Worm (Caenorhabditis elegans) whole organism, L3 larva: ENCODE data around the gene T05A8.8.

Experiments used
- R02D3.7 ChIP-seq: fragments of 150-350 bp; optimal IDR thresholded peaks from 2 replicates; lab custom pipeline; 2014; ENCODE audit warnings: missing biosample characterization, missing genetic modification characterization
- ZK546.5 ChIP-seq: sonication (generic microtip); optimal IDR thresholded peaks from 2 replicates; lab custom pipeline; 2017; ENCODE audit warnings: missing biosample characterization, missing genetic modification characterization
- aly-2 ChIP-seq: fragments of 150-350 bp; optimal IDR thresholded peaks from 2 replicates; lab custom pipeline; 2014; ENCODE audit warnings: missing biosample characterization, missing genetic modification characterization
- ama-1 ChIP-seq: fragments of 150-350 bp; optimal IDR thresholded peaks from 2 replicates; lab custom pipeline; 2018
- ceh-16 ChIP-seq: sonication (generic microtip); optimal IDR thresholded peaks from 2 replicates; lab custom pipeline; 2017; ENCODE audit warnings: missing biosample characterization, missing genetic modification characterization
- ceh-82 ChIP-seq: fragments of 150-350 bp; optimal IDR thresholded peaks from 2 replicates; lab custom pipeline; 2014; ENCODE audit warnings: missing biosample characterization, missing genetic modification characterization
- ceh-9 ChIP-seq: sonication (generic microtip); optimal IDR thresholded peaks from 2 replicates; lab custom pipeline; 2018; ENCODE audit warnings: missing biosample characterization, missing genetic modification characterization
- daf-12 ChIP-seq: fragments of 150-350 bp; optimal IDR thresholded peaks from 2 replicates; lab custom pipeline; 2014; ENCODE audit warnings: missing biosample characterization, missing genetic modification reagents, missing genetic modification characterization
- egl-27 ChIP-seq: sonication (generic microtip); optimal IDR thresholded peaks from 4 replicates; lab custom pipeline; 2017; ENCODE audit warnings: missing biosample characterization, missing genetic modification reagents, missing genetic modification characterization
- egl-5 ChIP-seq: fragments of 150-350 bp; optimal IDR thresholded peaks from 2 replicates; lab custom pipeline; 2017; ENCODE audit warnings: missing biosample characterization, missing genetic modification reagents, missing genetic modification characterization, inconsistent platforms
- elt-1 ChIP-seq: fragments of 150-350 bp; optimal IDR thresholded peaks from 2 replicates; lab custom pipeline; 2014; ENCODE audit warnings: missing biosample characterization, missing genetic modification characterization
- elt-2 ChIP-seq: sonication (generic microtip); optimal IDR thresholded peaks from 2 replicates; lab custom pipeline; 2016; ENCODE audit warnings: missing genetic modification reagents, mild to moderate bottlenecking, missing genetic modification characterization, missing compliant biosample characterization
- eor-1 ChIP-seq, 2 experiments: fragments of 150-350 bp; optimal IDR thresholded peaks; 2 replicates each; lab custom pipeline; 2014 to 2018; ENCODE audit warnings: missing biosample characterization in 2 of 2, missing genetic modification characterization in 2 of 2
- fkh-10 ChIP-seq: sonication (generic microtip); optimal IDR thresholded peaks from 2 replicates; lab custom pipeline; 2017; ENCODE audit warnings: missing biosample characterization, missing genetic modification reagents, missing genetic modification characterization
- fkh-2 ChIP-seq: fragments of 150-350 bp; optimal IDR thresholded peaks from 2 replicates; lab custom pipeline; 2014; ENCODE audit warnings: missing biosample characterization, missing genetic modification reagents, missing genetic modification characterization
- fos-1 ChIP-seq: fragments of 150-350 bp; optimal IDR thresholded peaks from 2 replicates; lab custom pipeline; 2014; ENCODE audit warnings: missing biosample characterization, missing genetic modification characterization
- jun-1 ChIP-seq: fragments of 150-350 bp; optimal IDR thresholded peaks from 2 replicates; lab custom pipeline; 2014; ENCODE audit warnings: missing biosample characterization, missing genetic modification reagents, missing genetic modification characterization
- lin-39 ChIP-seq: fragments of 150-350 bp; optimal IDR thresholded peaks from 2 replicates; lab custom pipeline; 2018; ENCODE audit warnings: missing biosample characterization, missing genetic modification reagents, missing genetic modification characterization
- mdl-1 ChIP-seq: fragments of 150-350 bp; optimal IDR thresholded peaks from 2 replicates; lab custom pipeline; 2014; ENCODE audit warnings: missing biosample characterization, missing genetic modification characterization
- mml-1 ChIP-seq: fragments of 150-350 bp; sonication (generic microtip); optimal IDR thresholded peaks from 3 replicates; lab custom pipeline; 2014; ENCODE audit warnings: missing biosample characterization, missing genetic modification characterization
- nfya-1 ChIP-seq: sonication (generic microtip); optimal IDR thresholded peaks from 2 replicates; lab custom pipeline; 2017; ENCODE audit warnings: missing genetic modification characterization, mild to moderate bottlenecking, missing compliant biosample characterization, antibody characterized with exemption, moderate library complexity; ENCODE audit not compliant: insufficient read depth
- nhr-11 ChIP-seq: fragments of 150-350 bp; optimal IDR thresholded peaks from 2 replicates; lab custom pipeline; 2014; ENCODE audit warnings: missing biosample characterization, missing genetic modification characterization
- nhr-12 ChIP-seq: fragments of 150-350 bp; optimal IDR thresholded peaks from 2 replicates; lab custom pipeline; 2014; ENCODE audit warnings: missing biosample characterization, missing genetic modification characterization
- nhr-23 ChIP-seq: fragments of 150-350 bp; optimal IDR thresholded peaks from 2 replicates; lab custom pipeline; 2014; ENCODE audit warnings: missing biosample characterization, missing genetic modification reagents, missing genetic modification characterization
- nhr-28 ChIP-seq: fragments of 150-350 bp; optimal IDR thresholded peaks from 2 replicates; lab custom pipeline; 2014; ENCODE audit warnings: missing biosample characterization, missing genetic modification characterization
- nhr-67 ChIP-seq: fragments of 150-350 bp; optimal IDR thresholded peaks from 2 replicates; lab custom pipeline; 2014; ENCODE audit warnings: missing biosample characterization, missing genetic modification characterization
- nhr-76 ChIP-seq: fragments of 150-350 bp; sonication (generic microtip); optimal IDR thresholded peaks from 5 replicates; lab custom pipeline; 2014; ENCODE audit warnings: missing biosample characterization, missing genetic modification characterization
- nhr-77 ChIP-seq: fragments of 150-350 bp; optimal IDR thresholded peaks from 2 replicates; lab custom pipeline; 2014; ENCODE audit warnings: missing biosample characterization, missing genetic modification characterization
- pqm-1 ChIP-seq: fragments of 150-350 bp; optimal IDR thresholded peaks from 2 replicates; lab custom pipeline; 2017; ENCODE audit warnings: missing biosample characterization, missing genetic modification characterization, inconsistent platforms
- sea-2 ChIP-seq: fragments of 150-350 bp; sonication (generic microtip); optimal IDR thresholded peaks from 4 replicates; lab custom pipeline; 2014; ENCODE audit warnings: missing biosample characterization, missing genetic modification reagents, missing genetic modification characterization
- skn-1 ChIP-seq: fragments of 150-350 bp; optimal IDR thresholded peaks from 2 replicates; lab custom pipeline; 2014; ENCODE audit warnings: missing biosample characterization, missing genetic modification characterization
- snpc-4 ChIP-seq: fragments of 150-350 bp; optimal IDR thresholded peaks from 2 replicates; lab custom pipeline; 2014; ENCODE audit warnings: missing biosample characterization, missing genetic modification characterization
- unc-39 ChIP-seq: sonication (generic microtip); optimal IDR thresholded peaks from 4 replicates; lab custom pipeline; 2017; ENCODE audit warnings: missing biosample characterization, missing genetic modification characterization
- unc-62 ChIP-seq: fragments of 150-350 bp; sonication (generic microtip); optimal IDR thresholded peaks from 4 replicates; lab custom pipeline; 2014; ENCODE audit warnings: missing biosample characterization, missing genetic modification reagents, missing genetic modification characterization
- zag-1 ChIP-seq: fragments of 150-350 bp; optimal IDR thresholded peaks from 2 replicates; lab custom pipeline; 2014; ENCODE audit warnings: missing biosample characterization, missing genetic modification characterization
- ztf-11 ChIP-seq: fragments of 150-350 bp; optimal IDR thresholded peaks from 2 replicates; lab custom pipeline; 2014; ENCODE audit warnings: missing biosample characterization, missing genetic modification characterization
- ztf-4 ChIP-seq: fragments of 150-350 bp; optimal IDR thresholded peaks from 2 replicates; lab custom pipeline; 2014; ENCODE audit warnings: missing biosample characterization, missing genetic modification characterization

Gene T05A8.8

ce11 chrII:2705200-2705599 lies 31.3 kb upstream of the T05A8.8 start, which contains the start of gene srh-128:
srh-128 (minus strand) TSS chrII:2705300.
- TF ChIP-seq unc-39 (tag; lab: Kevin White, UChicago) (no peak), fkh-10 (GFP tag; lab: Kevin White, UChicago) (no peak), snpc-4 (tag; lab: Kevin White, UChicago) (no peak)
- TF ChIP-seq, all 47 proteins: peak for 0

- TF ChIP-seq egl-5 (tag; lab: Kevin White, UChicago): peak; percentile 15
- TF ChIP-seq elt-2 (tag; lab: Kevin White, UChicago): peak; percentile 23
- no peak for TF ChIP-seq ama-1
- TF ChIP-seq lin-39: peak; percentile 16
- TF ChIP-seq nhr-28: no peak
- no peak for TF ChIP-seq snpc-4 (tag; lab: Kevin White, UChicago)
- TF ChIP-seq skn-1 (tag; lab: Kevin White, UChicago): no peak
- TF ChIP-seq unc-62 (GFP tag; lab: Kevin White, UChicago): no peak
- TF ChIP-seq ztf-4 (tag; lab: Kevin White, UChicago): no peak
- no peak for TF ChIP-seq nhr-11 (tag; lab: Kevin White, UChicago)
- TF ChIP-seq aly-2 (tag; lab: Kevin White, UChicago): no peak
Observed at ce11 chrII:2707872-2708271, 28.6 kb upstream of the T05A8.8 start, which contains the start of gene Y47G7B.2. Y47G7B.2 (minus strand) TSS chrII:2708014.

- TF ChIP-seq nhr-11 (tag; lab: Kevin White, UChicago) (no peak), sea-2 (GFP tag; lab: Kevin White, UChicago) (no peak), ztf-11 (tag; lab: Kevin White, UChicago) (no peak), nhr-12 (tag; lab: Kevin White, UChicago) (no peak), jun-1 (tag; lab: Kevin White, UChicago) (no peak), aly-2 (tag; lab: Kevin White, UChicago) (no peak), mdl-1 (no peak)
Observed at ce11 chrII:2709942-2710341, 26.5 kb upstream of the T05A8.8 start, which contains the start of gene T05A8.1. T05A8.1 (minus strand) TSS chrII:2710042.

- TF ChIP-seq nhr-67 (tag; lab: Kevin White, UChicago) (no peak), ZK546.5 (no peak), ceh-9 (tag; lab: Kevin White, UChicago) (no peak), egl-27 (no peak)
Observed at ce11 chrII:2710919-2711318, 25.6 kb upstream of the T05A8.8 start, which contains the start of gene T05A8.2. T05A8.2 (minus strand) TSS chrII:2711019.

ce11 chrII:2717335-2717734 lies 19.1 kb upstream of the T05A8.8 start, which contains the start of gene T05A8.3:
T05A8.3 (minus strand) TSS chrII:2717435.
- TF ChIP-seq zag-1 (tag; lab: Kevin White, UChicago): no peak
- TF ChIP-seq nhr-76: no peak
- TF ChIP-seq nhr-23 (tag; lab: Kevin White, UChicago): no peak
- TF ChIP-seq nfya-1: no peak
- TF ChIP-seq unc-62 (GFP tag; lab: Kevin White, UChicago): no peak
- TF ChIP-seq pqm-1 (tag; lab: Kevin White, UChicago): no peak
- TF ChIP-seq eor-1 (tag; optimal IDR thresholded peaks at IDR 0.05; lab: Kevin White, UChicago): no peak
- no peak for TF ChIP-seq R02D3.7 (tag; lab: Kevin White, UChicago)
- TF ChIP-seq fkh-2 (tag; lab: Kevin White, UChicago): no peak

ce11 chrII:2719212-2719611 lies 17.3 kb upstream of the T05A8.8 start:
- no peak for TF ChIP-seq eor-1 (tag; optimal IDR thresholded peaks at IDR 0.05; lab: Kevin White, UChicago)
- no peak for TF ChIP-seq ztf-4 (tag; lab: Kevin White, UChicago)
- no peak for TF ChIP-seq nhr-11 (tag; lab: Kevin White, UChicago)
- TF ChIP-seq nhr-77 (tag; lab: Kevin White, UChicago): no peak
- no peak for TF ChIP-seq ceh-16 (tag; lab: Kevin White, UChicago)
- no peak for TF ChIP-seq mml-1 (tag; lab: Kevin White, UChicago)
- no peak for TF ChIP-seq ceh-82 (tag; lab: Kevin White, UChicago)
- no peak for TF ChIP-seq nhr-12 (tag; lab: Kevin White, UChicago)
- TF ChIP-seq jun-1 (tag; lab: Kevin White, UChicago): no peak
- TF ChIP-seq sea-2 (GFP tag; lab: Kevin White, UChicago): no peak
- no peak for TF ChIP-seq elt-2 (tag; lab: Kevin White, UChicago)
- no peak for TF ChIP-seq daf-12
- no peak for TF ChIP-seq elt-1 (tag; lab: Kevin White, UChicago)
- TF ChIP-seq mdl-1: no peak
- TF ChIP-seq fos-1 (tag; lab: Kevin White, UChicago): no peak
- no peak for TF ChIP-seq pqm-1 (tag; lab: Kevin White, UChicago)
